Fruit fly (Drosophila melanogaster): Measurements from ENCODE around the gene VhaM9.7-a.
A peak's percentile ranks its signal among the peaks of the same experiment; 100 is the strongest.

The VhaM9.7-a gene

DNA sequence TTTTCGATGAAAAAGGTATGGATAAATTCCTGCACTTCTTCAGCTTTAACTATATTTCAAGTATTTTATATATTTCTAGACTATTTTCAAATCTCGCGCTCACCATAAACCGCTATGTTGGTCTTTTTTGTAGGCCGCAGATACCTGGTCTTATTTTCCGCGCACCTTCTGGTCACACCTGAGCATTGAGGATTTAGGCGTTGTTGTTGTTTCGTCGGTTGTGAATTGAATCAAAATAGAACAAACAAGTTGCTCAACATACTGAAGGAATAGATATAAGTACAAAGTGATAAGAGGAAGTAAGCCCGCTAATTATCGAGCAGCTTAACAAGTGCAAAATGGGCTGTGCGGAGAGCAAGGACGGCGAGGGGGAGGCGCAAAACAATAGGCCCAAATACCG lies 15.3 kb downstream of the VhaM9.7-a start, which contains the start of gene Ctl1 (continued):
- TF ChIP-seq CG15479 (GFP tag; optimal IDR thresholded peaks at IDR 0.05), result peak; percentile 5
- peak; percentile 13 for TF ChIP-seq CG12659 (GFP tag; optimal IDR thresholded peaks at IDR 0.05)
- peak; percentile 26; the same call in 1 of the 3 replicates for TF ChIP-seq CG34422 (GFP tag; IDR thresholded peaks at IDR 0.05)
- TF ChIP-seq D19B (GFP tag; optimal IDR thresholded peaks at IDR 0.05), result no peak
- TF ChIP-seq CG9932 (GFP tag; IDR thresholded peaks at IDR 0.05), result no peak
- no peak for TF ChIP-seq Dek (tag; optimal IDR thresholded peaks at IDR 0.05)
- TF ChIP-seq CG7357 (GFP tag; IDR thresholded peaks at IDR 0.05), result no peak
- TF ChIP-seq C15 (GFP tag; IDR thresholded peaks at IDR 0.05), result no peak
- no peak for TF ChIP-seq CG13894 (tag; optimal IDR thresholded peaks at IDR 0.05)
- no peak for TF ChIP-seq CG9727 (GFP tag; optimal IDR thresholded peaks at IDR 0.05)
- TF ChIP-seq crol (GFP tag; IDR thresholded peaks at IDR 0.05), result no peak
- no peak for TF ChIP-seq zf30C (GFP tag; optimal IDR thresholded peaks at IDR 0.05)
- no peak for TF ChIP-seq Taf1 (GFP tag; IDR thresholded peaks at IDR 0.05)
- peak; percentile 43 for TF ChIP-seq stwl (tag; optimal IDR thresholded peaks at IDR 0.05)
- peak; percentile 12 for TF ChIP-seq CG14710 (tag; optimal IDR thresholded peaks at IDR 0.05)
- TF ChIP-seq Myb (GFP tag; optimal IDR thresholded peaks at IDR 0.05), result peak; percentile 35
- TF ChIP-seq Dfd (GFP tag; optimal IDR thresholded peaks at IDR 0.05), result no peak
- TF ChIP-seq gfzf (GFP tag; optimal IDR thresholded peaks at IDR 0.05), result peak; percentile 88
- TF ChIP-seq CG10267 (tag; optimal IDR thresholded peaks at IDR 0.05), result peak; percentile 26
- peak; percentile 26; the same call in 1 of the 2 replicates for TF ChIP-seq CG3847 (GFP tag; IDR thresholded peaks at IDR 0.05)
- no peak for TF ChIP-seq CG32772 (GFP tag; IDR thresholded peaks at IDR 0.05)
- TF ChIP-seq CG2116 (GFP tag; optimal IDR thresholded peaks at IDR 0.05), result peak; percentile 11
- TF ChIP-seq psq (GFP tag; optimal IDR thresholded peaks at IDR 0.05), result no peak
- peak; percentile 34 for TF ChIP-seq MESR4 (GFP tag; optimal IDR thresholded peaks at IDR 0.05)
- TF ChIP-seq CG15601 (tag; optimal IDR thresholded peaks at IDR 0.05), result peak; percentile 20
- TF ChIP-seq Meics (GFP tag; optimal IDR thresholded peaks at IDR 0.05), result no peak
- peak; percentile 43; the same call in 1 of the 2 replicates for TF ChIP-seq MBD-R2 (GFP tag; IDR thresholded peaks at IDR 0.05)
- TF ChIP-seq pzg (GFP tag; optimal IDR thresholded peaks at IDR 0.05), result peak; percentile 62
- no peak for TF ChIP-seq dmrt11E (tag; optimal IDR thresholded peaks at IDR 0.05)
- no peak for TF ChIP-seq CG2199 (GFP tag; IDR thresholded peaks at IDR 0.05)
- TF ChIP-seq NK7.1 (GFP tag; optimal IDR thresholded peaks at IDR 0.05), result no peak
- TF ChIP-seq CG1603 (tag; optimal IDR thresholded peaks at IDR 0.05), result peak; percentile 24
- TF ChIP-seq BEAF-32 (GFP tag; optimal IDR thresholded peaks at IDR 0.05), result peak; percentile 11

- no peak for TF ChIP-seq tll (GFP tag; optimal IDR thresholded peaks at IDR 0.05)
- TF ChIP-seq ind (GFP tag; optimal IDR thresholded peaks at IDR 0.05), result peak; percentile 36
- TF ChIP-seq Myb (GFP tag; optimal IDR thresholded peaks at IDR 0.05), result peak; percentile 92
- TF ChIP-seq CG15514 (GFP tag; optimal IDR thresholded peaks at IDR 0.05), result peak; percentile 97
- TF ChIP-seq Dfd (GFP tag; optimal IDR thresholded peaks at IDR 0.05), result no peak
- no peak for TF ChIP-seq CG17912 (GFP tag; optimal IDR thresholded peaks at IDR 0.05)
- TF ChIP-seq aop (GFP tag; IDR thresholded peaks at IDR 0.05), result no peak
- TF ChIP-seq Ets65A (GFP tag), result peak; percentile 70
- TF ChIP-seq gcm (GFP tag; optimal IDR thresholded peaks at IDR 0.05), result no peak
- peak; percentile 57 for TF ChIP-seq CG1792 (GFP tag; optimal IDR thresholded peaks at IDR 0.05)
- no peak for TF ChIP-seq otp (GFP tag; IDR thresholded peaks at IDR 0.05)
- no peak for TF ChIP-seq Sry-β (GFP tag; optimal IDR thresholded peaks at IDR 0.05)
- no peak for TF ChIP-seq ranshi (GFP tag; IDR thresholded peaks at IDR 0.05)
- TF ChIP-seq CG14965 (GFP tag; optimal IDR thresholded peaks at IDR 0.05; ENCODE audit: borderline replicate concordance), result no peak
- no peak for TF ChIP-seq unpg (GFP tag; optimal IDR thresholded peaks at IDR 0.05)
- TF ChIP-seq CG9215 (GFP tag; IDR thresholded peaks at IDR 0.05), result no peak
- TF ChIP-seq Oaz (GFP tag; IDR thresholded peaks at IDR 0.05), result no peak
- TF ChIP-seq dpn (GFP tag; optimal IDR thresholded peaks at IDR 0.05), result peak; percentile 48 to 62
- no peak for TF ChIP-seq D (optimal IDR thresholded peaks at IDR 0.05)
- TF ChIP-seq D (GFP tag; optimal IDR thresholded peaks at IDR 0.05), result no peak
- no peak for TF ChIP-seq bowl (GFP tag; IDR thresholded peaks at IDR 0.05)
Observed at dm6 chr3L:4282627-4283026, 20.1 kb downstream of the VhaM9.7-a start, which contains the start of gene CG11583. CG11583 (minus strand) TSS chr3L:4282817.
